Worm (Caenorhabditis elegans) whole organism, young adult: ENCODE data around the gene rps-8.

Experiments
- B0035.1 ChIP-seq: sonication (generic microtip); optimal IDR thresholded peaks from 2 replicates; lab custom pipeline; 2016; ENCODE audit warnings: missing genetic modification characterization, mild to moderate bottlenecking, missing compliant biosample characterization, missing genotype, missing genetic modification reagents
- C06A6.2 ChIP-seq: fragments of 200-800 bp; sonication (Bioruptor generic); conservative IDR thresholded peaks from 2 replicates; pipeline ENCODE4 v1.3.6; 2022; ENCODE audit warnings: missing genetic modification characterization, missing compliant biosample characterization
- C17E4.6 ChIP-seq: fragments of 200-800 bp; sonication (Bioruptor generic); IDR thresholded peaks from 2 replicates; pipeline ENCODE4 v1.3.6; 2022; ENCODE audit warnings: missing genetic modification reagents, missing genetic modification characterization, missing compliant biosample characterization
- F33H1.4 ChIP-seq: fragments of 200-800 bp; sonication (Bioruptor generic); IDR thresholded peaks from 2 replicates; pipeline ENCODE4 v1.3.6; 2022; ENCODE audit warnings: missing genetic modification reagents, missing genetic modification characterization, missing compliant biosample characterization
- F37B4.10 ChIP-seq: fragments of 200-800 bp; sonication (Bioruptor generic); IDR thresholded peaks from 2 replicates; pipeline ENCODE4 v1.3.6; 2022; ENCODE audit warnings: missing genetic modification characterization, missing compliant biosample characterization
- F39B2.1 ChIP-seq: fragments of 200-800 bp; sonication (Bioruptor generic); IDR thresholded peaks from 2 replicates; pipeline ENCODE4 v1.3.6; 2022; ENCODE audit warnings: missing genetic modification reagents, missing genetic modification characterization, missing compliant biosample characterization
- F55B11.4 ChIP-seq: sonication (generic microtip); optimal IDR thresholded peaks from 2 replicates; lab custom pipeline; 2016; ENCODE audit warnings: missing compliant biosample characterization, missing genetic modification characterization, borderline replicate concordance; ENCODE audit not compliant: insufficient read depth
- Y67H2A.10 ChIP-seq: fragments of 200-800 bp; sonication (Bioruptor generic); conservative IDR thresholded peaks from 2 replicates; pipeline ENCODE4 v1.3.6; 2022; ENCODE audit warnings: missing genetic modification reagents, missing genetic modification characterization, missing compliant biosample characterization
- Y79H2A.3 ChIP-seq: fragments of 200-800 bp; sonication (Bioruptor generic); conservative IDR thresholded peaks from 2 replicates; pipeline ENCODE4 v1.3.6; 2022; ENCODE audit warnings: missing genetic modification reagents, missing genetic modification characterization, missing compliant biosample characterization
- atf-7 ChIP-seq: sonication (generic microtip); optimal IDR thresholded peaks from 2 replicates; lab custom pipeline; 2017; ENCODE audit warnings: mild to moderate bottlenecking, missing genetic modification characterization, missing compliant biosample characterization
- attf-5 ChIP-seq: fragments of 200-800 bp; sonication (Bioruptor generic); optimal IDR thresholded peaks from 2 replicates; lab custom pipeline; 2018; ENCODE audit warnings: mild to moderate bottlenecking, missing genetic modification characterization, missing compliant biosample characterization
- attf-6 ChIP-seq: fragments of 200-800 bp; sonication (Bioruptor generic); IDR thresholded peaks from 2 replicates; pipeline ENCODE4 v1.3.6; 2022; ENCODE audit warnings: missing genetic modification reagents, missing genetic modification characterization, missing compliant biosample characterization
- ceh-100 ChIP-seq: fragments of 200-800 bp; sonication (Bioruptor generic); IDR thresholded peaks from 2 replicates; pipeline ENCODE4 v1.3.6; 2022; ENCODE audit warnings: missing genetic modification reagents, missing genetic modification characterization, missing compliant biosample characterization
- ceh-40 ChIP-seq: fragments of 200-800 bp; sonication (Bioruptor generic); IDR thresholded peaks from 2 replicates; pipeline ENCODE4 v1.3.6; 2022; ENCODE audit warnings: missing genetic modification characterization, missing compliant biosample characterization
- die-1 ChIP-seq: sonication (generic microtip); optimal IDR thresholded peaks from 2 replicates; lab custom pipeline; 2016; ENCODE audit warnings: missing genotype, mild to moderate bottlenecking, missing genetic modification characterization, missing compliant biosample characterization
- dox-1 ChIP-seq: fragments of 200-800 bp; sonication (Bioruptor generic); IDR thresholded peaks from 2 replicates; pipeline ENCODE4 v1.3.6; 2022; ENCODE audit warnings: missing genetic modification reagents, missing genetic modification characterization, missing compliant biosample characterization
- dpff-1 ChIP-seq: sonication (generic microtip); optimal IDR thresholded peaks from 2 replicates; lab custom pipeline; 2017; ENCODE audit warnings: mild to moderate bottlenecking, missing genetic modification characterization, missing compliant biosample characterization
- dpl-1 ChIP-seq: fragments of 150-350 bp; optimal IDR thresholded peaks from 2 replicates; lab custom pipeline; 2014; ENCODE audit warnings: missing biosample characterization, missing genetic modification reagents, missing genetic modification characterization
- egl-18 ChIP-seq: fragments of 200-800 bp; sonication (Bioruptor generic); IDR thresholded peaks from 2 replicates; pipeline ENCODE4 v1.3.6; 2022; ENCODE audit warnings: missing genetic modification reagents, missing genetic modification characterization, missing compliant biosample characterization
- egrh-3 ChIP-seq: fragments of 200-800 bp; sonication (Bioruptor generic); IDR thresholded peaks from 2 replicates; pipeline ENCODE4 v1.3.6; 2022; ENCODE audit warnings: missing genetic modification reagents, missing genetic modification characterization, missing compliant biosample characterization
- ekl-4 ChIP-seq: fragments of 200-800 bp; sonication (Bioruptor generic); IDR thresholded peaks from 2 replicates; pipeline ENCODE4 v1.3.6; 2022; ENCODE audit warnings: missing genetic modification reagents, missing genetic modification characterization, missing compliant biosample characterization
- hmg-1.2 ChIP-seq: fragments of 200-800 bp; sonication (Bioruptor generic); IDR thresholded peaks from 2 replicates; pipeline ENCODE4 v1.3.6; 2022; ENCODE audit warnings: missing genetic modification reagents, missing genetic modification characterization, missing compliant biosample characterization
- lag-1 ChIP-seq: fragments of 200-800 bp; sonication (Bioruptor generic); IDR thresholded peaks from 2 replicates; pipeline ENCODE4 v1.3.6; 2022; ENCODE audit warnings: missing genetic modification reagents, missing genetic modification characterization, missing compliant biosample characterization
- lin-26 ChIP-seq: fragments of 200-800 bp; sonication (Bioruptor generic); IDR thresholded peaks from 2 replicates; pipeline ENCODE4 v1.3.6; 2022; ENCODE audit warnings: missing genetic modification reagents, missing genetic modification characterization, missing compliant biosample characterization
- lin-35 ChIP-seq, 3 experiments: fragments of 150-350 bp in 2 of 3; sonication (generic microtip) in 1 of 3; optimal IDR thresholded peaks; 2 replicates each; lab custom pipeline; 2014 to 2018; ENCODE audit warnings: missing biosample characterization in 3 of 3, missing genetic modification characterization in 3 of 3, missing genetic modification reagents in 3 of 3
- lin-40 ChIP-seq: sonication (generic microtip); optimal IDR thresholded peaks from 2 replicates; lab custom pipeline; 2016; ENCODE audit warnings: missing genetic modification characterization, mild to moderate bottlenecking, missing compliant biosample characterization, missing genotype, missing genetic modification reagents
- lsl-1 ChIP-seq: fragments of 200-800 bp; sonication (Bioruptor generic); optimal IDR thresholded peaks from 2 replicates; lab custom pipeline; 2018; ENCODE audit warnings: mild to moderate bottlenecking, missing genetic modification characterization, moderate library complexity, missing compliant biosample characterization
- madf-6 ChIP-seq: fragments of 200-800 bp; sonication (Bioruptor generic); IDR thresholded peaks from 2 replicates; pipeline ENCODE4 v1.3.6; 2022; ENCODE audit warnings: missing genetic modification reagents, missing genetic modification characterization, missing compliant biosample characterization
- madf-8 ChIP-seq: fragments of 200-800 bp; sonication (Bioruptor generic); conservative IDR thresholded peaks from 2 replicates; pipeline ENCODE4 v1.3.6; 2022; ENCODE audit warnings: missing genetic modification reagents, missing genetic modification characterization, missing compliant biosample characterization
- nhr-120 ChIP-seq: fragments of 200-800 bp; sonication (Bioruptor generic); IDR thresholded peaks from 2 replicates; pipeline ENCODE4 v1.3.6; 2022; ENCODE audit warnings: missing genetic modification characterization, missing compliant biosample characterization
- pbrm-1 ChIP-seq: fragments of 200-800 bp; sonication (Bioruptor generic); IDR thresholded peaks from 2 replicates; pipeline ENCODE4 v1.3.6; 2022; ENCODE audit warnings: missing genetic modification reagents, missing genetic modification characterization, missing compliant biosample characterization
- rcor-1 ChIP-seq: fragments of 200-800 bp; sonication (Bioruptor generic); IDR thresholded peaks from 2 replicates; pipeline ENCODE4 v1.3.6; 2022; ENCODE audit warnings: missing genetic modification reagents, missing genetic modification characterization, missing compliant biosample characterization
- rec-8 ChIP-seq, 2 experiments: sonication (generic microtip); optimal IDR thresholded peaks; 2 replicates each; lab custom pipeline; 2016; ENCODE audit warnings: mild to moderate bottlenecking in 2 of 2, missing genetic modification characterization in 2 of 2, missing genetic modification reagents in 2 of 2, missing genotype in 2 of 2, missing biosample characterization in 1 of 2, missing compliant biosample characterization in 1 of 2, moderate library complexity in 1 of 2
- snpc-1.3 ChIP-seq: sonication (generic microtip); optimal IDR thresholded peaks from 2 replicates; lab custom pipeline; 2017; ENCODE audit warnings: missing genetic modification characterization, mild to moderate bottlenecking, missing compliant biosample characterization, antibody characterized with exemption, moderate library complexity, missing genotype, missing genetic modification reagents; ENCODE audit not compliant: insufficient read depth
- snpc-3.4 ChIP-seq: sonication (generic microtip); optimal IDR thresholded peaks from 2 replicates; lab custom pipeline; 2017; ENCODE audit warnings: missing genetic modification characterization, mild to moderate bottlenecking, missing compliant biosample characterization, antibody characterized with exemption, moderate library complexity, missing genotype, missing genetic modification reagents
- snpc-4 ChIP-seq, 5 experiments: fragments of 150-350 bp in 1 of 5; sonication (generic microtip) in 4 of 5; optimal IDR thresholded peaks; 2 replicates each; lab custom pipeline; 2014 to 2018; ENCODE audit warnings: missing genetic modification characterization in 5 of 5, missing biosample characterization in 3 of 5, antibody characterized with exemption in 2 of 5, mild to moderate bottlenecking in 2 of 5, missing compliant biosample characterization in 2 of 5, missing genotype in 2 of 5, moderate library complexity in 2 of 5, missing genetic modification reagents in 1 of 5
- sptf-2 ChIP-seq: fragments of 200-800 bp; sonication (Bioruptor generic); optimal IDR thresholded peaks from 2 replicates; lab custom pipeline; 2018; ENCODE audit warnings: mild to moderate bottlenecking, missing genetic modification characterization, missing compliant biosample characterization
- tbx-9 ChIP-seq: sonication (generic microtip); optimal IDR thresholded peaks from 2 replicates; lab custom pipeline; 2016; ENCODE audit warnings: borderline replicate concordance, missing genetic modification characterization, inconsistent platforms, missing compliant biosample characterization
- unc-62 ChIP-seq: fragments of 150-350 bp; optimal IDR thresholded peaks from 2 replicates; lab custom pipeline; 2014; ENCODE audit warnings: missing biosample characterization, missing genetic modification reagents, missing genetic modification characterization
- zfh-2 ChIP-seq: fragments of 200-800 bp; sonication (Bioruptor generic); conservative IDR thresholded peaks from 2 replicates; pipeline ENCODE4 v1.3.6; 2022; ENCODE audit warnings: missing genetic modification reagents, missing genetic modification characterization, missing compliant biosample characterization
- ztf-22 ChIP-seq: fragments of 200-800 bp; sonication (Bioruptor generic); optimal IDR thresholded peaks from 2 replicates; lab custom pipeline; 2018; ENCODE audit warnings: mild to moderate bottlenecking, missing genetic modification characterization, moderate library complexity, missing compliant biosample characterization

Gene rps-8

ce11 chrIV:7313397-7313910 is at the start of gene rps-8:
rps-8 (minus strand) TSS chrIV:7313860.
- TF ChIP-seq C17E4.6 (GFP tag; lab: Robert Waterston, UW) (no peak), attf-6 (GFP tag; lab: Robert Waterston, UW) (0 out of 2 replicates have a peak, but pooled peaks have one; percentile 43), ceh-40 (GFP tag; lab: Robert Waterston, UW) (peak; percentile 62; the same call in 1 of the 2 replicates), F39B2.1 (GFP tag; lab: Robert Waterston, UW) (no peak), lag-1 (GFP tag; lab: Robert Waterston, UW) (no peak), F33H1.4 (GFP tag; lab: Robert Waterston, UW) (peak; percentile 25; the same call in 1 of the 2 replicates), ekl-4 (0 out of 2 replicates have a peak, but pooled peaks have one; percentile 24), rcor-1 (no peak), lin-40 (tag; lab: Kevin White, UChicago) (no peak), snpc-4 (GFP tag; optimal IDR thresholded peaks at IDR 0.05; lab: Kevin White, UChicago) (no peak), snpc-4 (tag; optimal IDR thresholded peaks at IDR 0.05; lab: Kevin White, UChicago) (no peak), snpc-3.4 (no peak), atf-7 (tag; lab: Kevin White, UChicago) (no peak), ceh-100 (0 out of 2 replicates have a peak, but pooled peaks have one; percentile 34), lin-26 (GFP tag; lab: Robert Waterston, UW) (peak; percentile 42; the same call in 1 of the 2 replicates), dox-1 (GFP tag; lab: Robert Waterston, UW) (peak; percentile 80), F37B4.10 (GFP tag; lab: Robert Waterston, UW) (no peak), dpl-1 (GFP tag; lab: Kevin White, UChicago) (no peak), attf-5 (no peak), hmg-1.2 (GFP tag; lab: Robert Waterston, UW) (0 out of 2 replicates have a peak, but pooled peaks have one; percentile 4), madf-6 (GFP tag; lab: Robert Waterston, UW) (peak; percentile 15; the same call in 1 of the 2 replicates), F55B11.4 (tag; lab: Kevin White, UChicago) (no peak), egl-18 (0 out of 2 replicates have a peak, but pooled peaks have one; percentile 21), zfh-2 (peak; percentile 22; the same call in 1 of the 2 replicates), tbx-9 (tag; lab: Kevin White, UChicago) (no peak), lin-35 (GFP tag; optimal IDR thresholded peaks at IDR 0.05; lab: Kevin White, UChicago) (no peak), madf-8 (GFP tag; lab: Robert Waterston, UW) (no peak), B0035.1 (tag; lab: Kevin White, UChicago) (no peak), egrh-3 (no peak), lsl-1 (peak; percentile 30), unc-62 (GFP tag; lab: Kevin White, UChicago) (no peak), nhr-120 (GFP tag; lab: Robert Waterston, UW) (no peak), Y67H2A.10 (GFP tag; lab: Robert Waterston, UW) (no peak), sptf-2 (peak; percentile 29), pbrm-1 (GFP tag; lab: Robert Waterston, UW) (no peak), die-1 (tag; lab: Kevin White, UChicago) (no peak), Y79H2A.3 (GFP tag; lab: Robert Waterston, UW) (0 out of 2 replicates have a peak, but pooled peaks have one; percentile 15), C06A6.2 (GFP tag; lab: Robert Waterston, UW) (no peak), rec-8 (tag; optimal IDR thresholded peaks at IDR 0.05; lab: Kevin White, UChicago) (no peak), snpc-1.3 (no peak), dpff-1 (tag; lab: Kevin White, UChicago) (no peak), ztf-22 (GFP tag; lab: Kevin White, UChicago) (no peak)
